Fruit fly (Drosophila melanogaster) whole organism, embryonic: ENCODE measurements around the gene CG12698.

ENCODE experiments used
- Atf-2 ChIP-seq: fragments of 200-800 bp; sonication (Bioruptor generic); optimal IDR thresholded peaks from 2 replicates; lab custom pipeline; 2016; ENCODE audit warnings: missing biosample characterization, missing genetic modification characterization
- CG10321 ChIP-seq: fragments of 200-800 bp; sonication (Bioruptor generic); IDR thresholded peaks from 2 replicates; pipeline ENCODE4 v1.3.6; 2022; ENCODE audit warnings: missing biosample characterization, missing genetic modification characterization
- CG11504 ChIP-seq: fragments of 200-800 bp; sonication (Bioruptor generic); optimal IDR thresholded peaks from 3 replicates; lab custom pipeline; 2019; ENCODE audit warnings: missing biosample characterization, mild to moderate bottlenecking, missing genetic modification characterization, moderate library complexity
- CG11560 ChIP-seq: fragments of 200-800 bp; sonication (Bioruptor generic); IDR thresholded peaks from 3 replicates; pipeline ENCODE4 v1.3.6; 2022; ENCODE audit warnings: missing biosample characterization, missing genetic modification characterization
- CG43689 ChIP-seq: fragments of 200-800 bp; sonication (Bioruptor generic); IDR thresholded peaks from 2 replicates; pipeline ENCODE4 v1.3.6; 2022; ENCODE audit warnings: missing biosample characterization, missing genetic modification characterization
- CG8359 ChIP-seq: fragments of 200-800 bp; sonication (Bioruptor generic); optimal IDR thresholded peaks from 2 replicates; lab custom pipeline; 2017; ENCODE audit warnings: missing biosample characterization, mild to moderate bottlenecking, missing genetic modification characterization, borderline replicate concordance
- chinmo ChIP-seq: fragments of 200-800 bp; sonication (Bioruptor generic); IDR thresholded peaks from 4 replicates; pipeline ENCODE4 v1.3.6; 2022; ENCODE audit warnings: missing biosample characterization, missing genetic modification characterization; ENCODE audit not compliant: partially characterized antibody
- esg ChIP-seq: fragments of 200-800 bp; sonication (Bioruptor generic); conservative IDR thresholded peaks from 2 replicates; pipeline ENCODE4 v1.3.6; 2022; ENCODE audit warnings: missing biosample characterization, missing genetic modification characterization
- luna ChIP-seq: fragments of 200-800 bp; sonication (Bioruptor generic); optimal IDR thresholded peaks from 2 replicates; lab custom pipeline; 2016; ENCODE audit warnings: missing biosample characterization, missing genetic modification characterization

dm6 chrX:15986654-15987053, 19.3 kb upstream of the CG12698 start, which contains the start of gene ND-20:
- no peak for TF ChIP-seq luna
- TF ChIP-seq esg (GFP tag; lab: Robert Waterston, UW): no peak
- no peak for TF ChIP-seq CG11504
- TF ChIP-seq CG10321 (GFP tag; lab: Robert Waterston, UW): no peak
- TF ChIP-seq Atf-2 (GFP tag; lab: Kevin White, UChicago): no peak
- TF ChIP-seq CG11560 (tag; lab: Robert Waterston, UW): no peak
- TF ChIP-seq CG43689 (GFP tag; lab: Robert Waterston, UW): no peak
- no peak for TF ChIP-seq chinmo (GFP tag; lab: Robert Waterston, UW)
- no peak for TF ChIP-seq CG8359 (GFP tag; lab: Kevin White, UChicago)
